Worm (Caenorhabditis elegans) whole organism, dauer: ENCODE measurements around the gene oac-24.

Experiments
- unc-62 ChIP-seq: sonication (generic microtip); optimal IDR thresholded peaks from 2 replicates; lab custom pipeline; 2017; ENCODE audit warnings: missing biosample characterization, missing genetic modification reagents, missing genetic modification characterization

oac-24 gene

ce11 chrV:4710464-4710863 lies at the start of gene oac-24:
Gene oac-24, plus strand, starts transcription at chrV:4710764.
- TF ChIP-seq unc-62 (GFP tag; lab: Kevin White, UChicago), result no peak

DNA sequence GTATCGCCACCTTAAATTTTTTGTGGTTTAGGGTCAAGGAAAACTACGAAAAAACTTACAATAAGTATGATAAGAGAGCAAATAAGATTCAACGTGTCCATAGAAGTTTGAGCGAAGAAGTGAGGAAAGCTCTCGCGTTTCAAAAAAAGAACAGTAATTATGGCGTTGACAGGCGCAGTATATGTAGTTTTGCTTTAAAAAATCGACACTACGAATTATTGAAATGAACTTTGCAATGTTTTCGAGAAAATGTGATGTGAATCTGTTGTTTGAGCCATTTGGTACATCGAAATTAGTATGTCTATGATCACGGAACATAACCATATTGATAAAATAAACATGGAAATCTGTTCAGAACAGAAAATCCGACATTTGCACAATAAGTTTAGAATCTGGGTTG lies 48.2 kb upstream of the oac-24 start, which contains the start of gene srx-74:
TSS of gene srx-74 (minus strand) at position 101 of the 400 bp plus-strand sequence.
- no peak for TF ChIP-seq unc-62 (GFP tag; lab: Kevin White, UChicago)

DNA sequence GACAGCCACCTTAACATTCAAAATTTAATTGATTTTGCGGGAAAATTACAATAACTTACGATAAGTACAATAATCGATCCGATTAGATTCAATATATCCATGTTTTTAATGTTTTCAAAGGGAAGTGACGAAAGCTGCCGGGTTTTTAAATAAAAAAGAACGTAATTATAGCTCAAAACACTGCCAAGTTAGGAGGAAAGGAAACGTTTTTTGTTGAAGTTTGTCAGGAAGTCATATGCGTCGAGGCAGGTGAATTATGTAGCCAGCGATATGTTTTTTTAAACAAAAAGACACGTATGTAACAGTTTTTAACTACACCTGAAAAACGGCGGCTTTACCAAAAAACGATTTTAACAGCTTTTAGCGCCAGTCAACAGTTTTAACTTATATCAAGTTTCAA lies 44.9 kb upstream of the oac-24 start, which contains the start of gene srx-73:
TSS of gene srx-73 (minus strand) at position 101 of the 400 bp plus-strand sequence.
- no peak for TF ChIP-seq unc-62 (GFP tag; lab: Kevin White, UChicago)

ce11 chrV:4667062-4667461 lies 43.5 kb upstream of the oac-24 start:
- TF ChIP-seq unc-62 (GFP tag; lab: Kevin White, UChicago), result no peak

DNA sequence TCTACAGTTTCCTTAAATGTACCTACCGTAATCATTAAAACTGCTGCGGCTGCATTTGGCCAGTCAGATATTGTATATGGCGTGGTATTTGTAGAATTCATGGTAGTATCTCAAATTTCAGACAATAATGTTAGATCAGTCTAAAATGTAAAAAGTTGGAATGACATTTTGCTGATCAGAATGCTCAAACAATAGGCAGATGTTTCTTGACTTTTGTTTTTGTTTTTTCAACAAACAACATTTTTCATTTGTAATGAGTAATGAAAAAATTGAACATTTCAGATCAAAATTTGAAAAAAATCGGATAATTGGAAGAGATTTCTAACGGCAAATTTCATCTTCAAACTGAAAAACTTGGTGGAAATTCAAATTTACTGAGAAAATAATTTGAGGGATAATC lies 41.9 kb upstream of the oac-24 start, which contains the start of gene srx-77:
TSS of gene srx-77 (minus strand) at position 101 of the 400 bp plus-strand sequence.
- TF ChIP-seq unc-62 (GFP tag; lab: Kevin White, UChicago), result no peak

DNA sequence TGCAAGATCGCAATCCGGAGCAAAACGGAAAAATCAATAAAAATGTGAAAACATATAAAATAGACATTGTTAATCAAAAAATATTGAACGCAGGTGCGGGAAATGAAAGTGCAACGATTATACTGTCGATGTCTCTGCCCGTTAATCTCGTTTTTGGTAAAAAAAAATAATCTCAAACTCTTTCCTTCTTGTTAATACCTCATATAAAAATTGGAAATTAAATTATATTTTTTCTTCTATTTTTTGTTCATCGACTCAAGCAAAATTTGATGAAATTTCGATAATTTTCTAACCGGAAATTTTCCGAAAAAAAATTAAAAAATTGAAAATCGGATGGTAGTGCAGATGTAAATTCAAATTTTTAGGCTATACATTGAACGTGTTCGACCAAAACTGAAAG lies 38.1 kb upstream of the oac-24 start, which contains the start of gene K03B4.9:
TSS of gene K03B4.9 (minus strand) at position 101 of the 400 bp plus-strand sequence.
- no peak for TF ChIP-seq unc-62 (GFP tag; lab: Kevin White, UChicago)

DNA sequence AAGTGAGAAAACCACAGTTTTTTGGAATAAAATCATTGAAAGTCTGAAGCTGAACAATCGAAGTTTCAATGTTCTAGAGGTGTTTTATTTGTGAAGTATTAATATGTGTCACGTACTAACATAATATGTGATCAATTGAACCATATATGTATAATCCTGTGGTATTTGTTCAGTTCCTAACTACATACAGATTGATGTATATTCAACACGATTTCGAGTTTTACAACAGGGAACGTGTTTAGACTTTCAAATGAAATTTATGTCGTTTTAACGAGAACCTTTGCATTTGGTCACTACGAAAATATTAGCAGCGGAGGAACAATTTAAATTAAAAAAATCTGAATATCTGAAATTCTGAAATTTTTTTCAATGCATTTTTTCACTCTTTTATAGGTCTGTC lies 36.1 kb upstream of the oac-24 start, which contains the start of gene K03B4.8:
TSS of gene K03B4.8 (minus strand) at position 101 of the 400 bp plus-strand sequence.
- no peak for TF ChIP-seq unc-62 (GFP tag; lab: Kevin White, UChicago)

DNA sequence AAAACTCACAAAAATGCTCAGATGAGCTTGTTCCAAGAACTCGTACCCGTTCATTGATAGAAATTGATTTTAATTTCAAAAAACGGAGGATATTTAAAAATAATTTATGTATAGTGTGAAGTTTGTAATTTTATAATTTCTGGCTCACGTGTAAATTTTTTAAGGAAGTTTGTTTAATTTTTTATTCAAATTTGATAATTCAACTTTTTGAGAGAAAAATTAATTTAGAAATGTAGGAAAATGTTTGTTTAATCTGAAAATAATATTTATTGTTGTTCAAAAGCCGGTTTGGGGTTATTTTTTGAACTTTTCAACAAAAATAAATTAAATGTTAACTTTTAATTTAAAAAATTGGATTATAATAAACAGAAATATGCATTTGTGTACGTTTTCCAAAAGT lies 34.5 kb upstream of the oac-24 start, which contains the start of gene K03B4.6:
TSS of gene K03B4.6 (minus strand) at position 101 of the 400 bp plus-strand sequence.
- no peak for TF ChIP-seq unc-62 (GFP tag; lab: Kevin White, UChicago)

- TF ChIP-seq unc-62 (GFP tag; lab: Kevin White, UChicago), result no peak
These were observed 33.8 kb upstream of the oac-24 start for ce11 chrV:4676812-4677211.

DNA sequence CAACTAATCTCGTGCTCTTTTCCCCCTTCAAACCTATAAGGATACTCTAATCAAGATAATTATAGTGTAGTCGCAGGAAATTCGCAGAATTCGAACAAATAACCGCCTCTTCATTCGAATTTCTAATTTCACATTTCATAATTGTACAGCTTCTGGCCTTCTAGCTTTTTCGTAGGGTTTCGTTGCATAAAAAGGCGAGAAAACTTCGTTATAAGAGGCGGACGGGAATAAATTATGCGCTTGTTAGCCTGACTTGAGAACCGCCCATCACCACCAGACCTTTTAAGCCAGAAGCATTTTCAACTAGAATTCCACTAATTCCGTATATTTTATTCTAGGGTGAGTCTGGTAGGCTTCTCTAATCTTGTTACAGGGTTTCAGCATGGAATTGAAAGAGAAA lies 28.9 kb upstream of the oac-24 start, which contains the start of gene K03B4.4:
TSS of gene K03B4.4 (plus strand) at position 301 of the 400 bp plus-strand sequence.
- no peak for TF ChIP-seq unc-62 (GFP tag; lab: Kevin White, UChicago)

ce11 chrV:4684137-4684536 lies 26.4 kb upstream of the oac-24 start:
- no peak for TF ChIP-seq unc-62 (GFP tag; lab: Kevin White, UChicago)

ce11 chrV:4686680-4687470 lies 23.7 kb upstream of the oac-24 start, which contains the start of gene taf-10:
Gene taf-10, plus strand, starts transcription at chrV:4687103.
- TF ChIP-seq unc-62 (GFP tag; lab: Kevin White, UChicago), result no peak

ce11 chrV:4687944-4688505 lies 22.5 kb upstream of the oac-24 start, which contains the start of gene K03B4.2:
Gene K03B4.2, plus strand, starts transcription at chrV:4687994.
- TF ChIP-seq unc-62 (GFP tag; lab: Kevin White, UChicago), result no peak

- TF ChIP-seq unc-62 (GFP tag; lab: Kevin White, UChicago), result no peak
These were observed 21.3 kb upstream of the oac-24 start, which contains the start of gene K03B4.1 for ce11 chrV:4689234-4689633. Gene K03B4.1, plus strand, starts transcription at chrV:4689330.

- no peak for TF ChIP-seq unc-62 (GFP tag; lab: Kevin White, UChicago)
These were observed 18.9 kb upstream of the oac-24 start for ce11 chrV:4691657-4692056.
